Worm (Caenorhabditis elegans) whole organism, L4/young adult: ENCODE data around the gene clec-22.

Experiments
- W03F9.2 ChIP-seq: fragments of 150-350 bp; optimal IDR thresholded peaks from 2 replicates; lab custom pipeline; 2014; ENCODE audit warnings: missing biosample characterization, missing genetic modification characterization
- dao-5 ChIP-seq: sonication (generic microtip); optimal IDR thresholded peaks from 2 replicates; lab custom pipeline; 2016; ENCODE audit warnings: missing genotype, missing genetic modification characterization, moderate library complexity, missing compliant biosample characterization
- him-1 ChIP-seq: sonication (generic microtip); optimal IDR thresholded peaks from 2 replicates; lab custom pipeline; 2016; ENCODE audit warnings: missing genotype, missing genetic modification reagents, missing genetic modification characterization, missing compliant biosample characterization

DNA sequence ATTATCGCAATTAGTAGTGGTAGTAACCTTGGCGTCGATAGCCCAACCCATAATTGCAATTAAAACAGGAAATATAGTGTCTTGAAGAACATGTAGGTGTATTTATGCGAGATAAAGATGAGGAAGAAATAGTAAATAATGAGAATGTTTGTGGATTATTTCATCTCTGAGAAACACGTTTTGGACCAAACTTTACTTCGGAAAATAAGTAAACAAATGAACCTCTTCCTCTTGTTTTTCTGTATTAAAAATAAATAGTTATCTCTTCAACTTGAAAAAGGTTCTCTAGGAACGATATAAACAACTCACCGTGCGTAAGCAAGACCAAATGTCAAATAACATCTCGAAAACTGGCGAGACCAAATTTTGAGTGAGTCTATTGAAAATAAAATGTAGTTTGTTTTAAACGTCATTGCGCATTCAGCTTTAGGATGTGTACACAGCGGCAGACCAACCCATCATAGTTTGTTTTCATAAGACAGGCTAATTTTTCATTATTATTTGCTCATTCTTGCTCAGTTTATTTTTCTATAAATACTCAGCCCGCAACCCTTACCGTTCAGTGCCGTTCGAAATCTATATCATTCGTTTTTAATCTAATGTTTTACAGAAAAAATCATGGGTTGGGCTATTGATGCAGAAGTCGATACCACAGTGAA lies 24.2 kb downstream of the clec-22 start, which contains the start of the genes F09C6.11 and F09C6.12:
- no peak for TF ChIP-seq W03F9.2
- TF ChIP-seq him-1 (tag; lab: Kevin White, UChicago), result no peak
- TF ChIP-seq dao-5 (tag; lab: Kevin White, UChicago), result no peak
